Worm (Caenorhabditis elegans): ENCODE results near the gene nhr-180.
A peak's percentile ranks its signal among the peaks of the same experiment; 100 is the strongest.
"Not testable (repeated sequence)": the region's sequence is repeated elsewhere in the genome, so short reads cannot be mapped to it uniquely, and the experiment has no call there.

Gene nhr-180

ce11 chrV:712882-713281 is 45.6 kb upstream of the nhr-180 start, which contains the start of gene cyp-33C11:
Gene cyp-33C11, minus strand, starts transcription at chrV:712982.
- no peak for TF ChIP-seq unc-39 (tag; optimal IDR thresholded peaks at IDR 0.05)
- no peak for TF ChIP-seq F26F4.8 (GFP tag; conservative IDR thresholded peaks at IDR 0.05)
- TF ChIP-seq zip-11 (GFP tag; IDR thresholded peaks at IDR 0.05) = no peak
- TF ChIP-seq vab-7 (GFP tag; IDR thresholded peaks at IDR 0.05) = no peak

DNA sequence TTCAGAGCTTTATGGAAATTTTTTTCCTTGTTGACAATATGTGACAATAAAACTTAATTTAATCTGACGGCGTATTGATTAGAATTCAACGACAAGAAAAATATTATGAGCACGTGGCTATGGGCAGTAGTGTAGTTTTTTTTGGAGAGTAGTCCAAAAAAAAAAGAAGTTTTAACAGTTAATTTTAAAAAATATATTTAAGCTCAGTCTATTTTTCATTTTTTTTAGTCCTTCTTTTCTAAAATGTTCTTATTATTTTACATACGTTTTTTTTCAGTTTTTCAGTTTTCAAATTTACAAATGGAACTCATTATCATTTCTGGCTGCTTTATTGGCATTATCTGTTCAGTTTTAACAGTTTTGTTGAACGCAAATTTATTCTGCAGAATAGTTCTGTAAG is 41.5 kb upstream of the nhr-180 start, which contains the start of gene srbc-39:
Gene srbc-39, plus strand, starts transcription at position 301 of the 400 bp plus-strand sequence.
- TF ChIP-seq zip-2 (tag; optimal IDR thresholded peaks at IDR 0.05) (no peak), duxl-1 (tag; optimal IDR thresholded peaks at IDR 0.05; ENCODE audit: poor library complexity) (no peak), F44E2.7 (GFP tag; IDR thresholded peaks at IDR 0.05) (no peak), cey-2 (tag; optimal IDR thresholded peaks at IDR 0.05; ENCODE audit: borderline replicate concordance, insufficient read depth) (no peak), nhr-237 (tag; optimal IDR thresholded peaks at IDR 0.05) (no peak)

DNA sequence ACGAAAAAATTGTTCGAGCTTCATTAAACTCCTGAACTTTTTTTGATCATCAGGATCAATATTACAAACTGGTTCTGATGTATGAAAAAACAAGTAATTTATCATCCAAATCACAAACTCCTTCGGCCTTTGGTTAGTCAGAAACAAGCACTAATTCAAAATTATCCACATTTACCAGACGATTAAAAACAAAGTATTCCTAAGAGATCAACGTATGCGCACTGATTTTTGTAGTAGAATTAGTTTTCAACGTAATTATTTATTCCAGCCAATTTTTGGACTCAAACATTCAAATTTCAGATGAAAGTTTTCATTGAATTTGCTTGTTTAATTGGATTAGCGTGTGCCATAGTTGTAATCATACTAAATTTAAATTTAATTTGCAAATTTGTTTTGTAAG is 39.6 kb upstream of the nhr-180 start, which contains the start of gene srbc-38:
Gene srbc-38, plus strand, starts transcription at position 301 of the 400 bp plus-strand sequence.
- TF ChIP-seq dmd-9 (GFP tag; IDR thresholded peaks at IDR 0.05) (no peak), unc-62 (GFP tag; optimal IDR thresholded peaks at IDR 0.05 in 1 of 2) (no peak), unc-62 (tag; optimal IDR thresholded peaks at IDR 0.05) (no peak), nhr-237 (tag; optimal IDR thresholded peaks at IDR 0.05) (no peak), daf-19 (GFP tag; conservative IDR thresholded peaks at IDR 0.05) (no peak), dpl-1 (GFP tag; optimal IDR thresholded peaks at IDR 0.05) (no peak)

DNA sequence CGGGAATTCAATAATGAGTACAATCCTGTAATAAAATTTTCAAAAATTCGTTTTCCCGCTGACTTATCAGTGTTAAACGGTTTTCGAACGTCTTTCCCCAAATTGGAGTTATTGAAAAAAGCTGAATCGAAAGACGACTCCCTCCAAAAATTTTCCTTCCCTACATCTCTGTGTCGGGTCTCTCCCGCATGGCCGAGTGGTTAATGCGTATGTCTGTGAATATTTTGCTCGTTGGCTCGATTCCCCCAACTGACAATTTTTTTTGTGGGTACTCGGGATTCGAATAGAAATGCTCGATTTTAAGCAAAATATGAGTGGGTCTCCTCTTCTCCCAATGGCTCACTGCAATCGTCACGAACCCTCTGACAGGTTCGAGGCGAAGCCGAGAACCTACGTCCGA is 39.1 kb upstream of the nhr-180 start:
- TF ChIP-seq lin-1 (GFP tag; IDR thresholded peaks at IDR 0.05) (peak; percentile 51; the same call in 1 of the 2 replicates), D1046.2 (GFP tag; IDR thresholded peaks at IDR 0.05) (0 out of 2 replicates have a peak, but pooled peaks have one; percentile 65), F26F4.8 (GFP tag; conservative IDR thresholded peaks at IDR 0.05) (peak; percentile 71; the same call in 1 of the 2 replicates), tra-1 (GFP tag; IDR thresholded peaks at IDR 0.05) (peak; percentile 59; the same call in 1 of the 2 replicates), arid-1 (GFP tag; conservative IDR thresholded peaks at IDR 0.05) (peak; percentile 68), Y75B8A.6 (GFP tag; IDR thresholded peaks at IDR 0.05) (0 out of 2 replicates have a peak, but pooled peaks have one; percentile 24), lim-7 (GFP tag; IDR thresholded peaks at IDR 0.05) (peak; percentile 87), vab-7 (GFP tag; IDR thresholded peaks at IDR 0.05) (peak; percentile 73), pha-4 (GFP tag; IDR thresholded peaks at IDR 0.05) (peak; percentile 51; the same call in 1 of the 2 replicates), dmd-6 (GFP tag; IDR thresholded peaks at IDR 0.05) (peak; percentile 51), dmd-8 (GFP tag; IDR thresholded peaks at IDR 0.05) (peak; percentile 88), Y105C5A.15 (GFP tag; IDR thresholded peaks at IDR 0.05) (0 out of 2 replicates have a peak, but pooled peaks have one; percentile 28), Y48G9A.11 (GFP tag; IDR thresholded peaks at IDR 0.05) (0 out of 2 replicates have a peak, but pooled peaks have one; percentile 34), ctbp-1 (GFP tag; IDR thresholded peaks at IDR 0.05) (peak; percentile 48; the same call in 1 of the 2 replicates), hmg-1.1 (GFP tag; IDR thresholded peaks at IDR 0.05) (peak; percentile 66), nhr-41 (GFP tag; IDR thresholded peaks at IDR 0.05) (peak; percentile 11; the same call in 1 of the 2 replicates), php-3 (GFP tag; IDR thresholded peaks at IDR 0.05) (peak; percentile 57; the same call in 1 of the 2 replicates)
- TF ChIP-seq pha-4 (tag; optimal IDR thresholded peaks at IDR 0.05) = not testable (repeated sequence)

DNA sequence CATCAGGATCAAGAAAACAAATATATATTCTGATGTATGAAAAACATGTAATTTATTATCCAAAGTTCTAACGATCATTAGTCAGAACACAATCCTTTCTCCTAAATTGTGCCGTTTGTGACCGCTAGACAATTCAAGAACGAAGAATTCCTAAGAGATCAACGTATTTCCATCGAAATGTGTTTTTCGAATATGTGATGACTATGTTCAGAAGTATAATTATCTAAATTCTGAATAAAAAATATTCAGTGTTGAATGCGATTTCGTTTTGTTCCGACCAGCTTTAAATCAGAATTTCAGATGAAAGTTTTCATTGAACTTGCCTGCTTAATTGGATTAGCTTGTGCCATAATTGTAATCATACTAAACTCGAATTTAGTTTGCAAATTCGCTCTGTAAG is 35.0 kb upstream of the nhr-180 start, which contains the start of gene srbc-37:
Gene srbc-37, plus strand, starts transcription at position 301 of the 400 bp plus-strand sequence.
- no peak for TF ChIP-seq ztf-7 (tag; optimal IDR thresholded peaks at IDR 0.05)
